Fruit fly (Drosophila melanogaster) whole organism, wandering third instar larva: ENCODE data around the gene CG42759.

Source experiments
- CG9705 ChIP-seq: fragments of 200-800 bp; sonication (Bioruptor generic); optimal IDR thresholded peaks from 2 replicates; lab custom pipeline; 2018; ENCODE audit warnings: missing biosample characterization, mild to moderate bottlenecking, missing genetic modification characterization
- GATAd ChIP-seq: sonication (Bioruptor generic); optimal IDR thresholded peaks from 2 replicates; lab custom pipeline; 2016; ENCODE audit warnings: missing biosample characterization, missing genetic modification characterization
- Jra ChIP-seq: sonication (Bioruptor generic); optimal IDR thresholded peaks from 2 replicates; lab custom pipeline; 2016; ENCODE audit warnings: missing biosample characterization, missing genetic modification characterization
- Mio ChIP-seq: sonication (Bioruptor generic); optimal IDR thresholded peaks from 2 replicates; lab custom pipeline; 2016; ENCODE audit warnings: missing biosample characterization, missing genetic modification characterization
- OdsH ChIP-seq: fragments of 200-800 bp; sonication (Bioruptor generic); optimal IDR thresholded peaks from 2 replicates; lab custom pipeline; 2016; ENCODE audit warnings: missing biosample characterization, mild to moderate bottlenecking, missing genetic modification characterization
- Sp1 ChIP-seq: fragments of 200-800 bp; sonication (Bioruptor generic); optimal IDR thresholded peaks from 3 replicates; lab custom pipeline; 2019; ENCODE audit warnings: missing biosample characterization, mild to moderate bottlenecking, missing genetic modification characterization, moderate library complexity
- Vsx2 ChIP-seq: fragments of 200-300, 225-300 bp; sonication (Bioruptor generic); optimal IDR thresholded peaks from 2 replicates; lab custom pipeline; 2018; ENCODE audit warnings: missing biosample characterization, missing genetic modification characterization; ENCODE audit not compliant: partially characterized antibody
- br ChIP-seq: fragments of 200-800 bp; sonication (Bioruptor generic); optimal IDR thresholded peaks from 2 replicates; lab custom pipeline; 2016; ENCODE audit warnings: missing biosample characterization, missing genetic modification characterization
- brk ChIP-seq: fragments of 200-800 bp; sonication (Bioruptor generic); optimal IDR thresholded peaks from 2 replicates; lab custom pipeline; 2016; ENCODE audit warnings: missing biosample characterization, mild to moderate bottlenecking, missing genetic modification characterization
- dsf ChIP-seq: sonication (Bioruptor generic); optimal IDR thresholded peaks from 2 replicates; lab custom pipeline; 2016; ENCODE audit warnings: missing biosample characterization, missing genetic modification characterization, borderline replicate concordance
- foxo ChIP-seq, 2 experiments: fragments of 200-800 bp; sonication (Bioruptor generic); optimal IDR thresholded peaks; 2 replicates in 1 of 2; 3 replicates in 1 of 2; lab custom pipeline; 2016 to 2017; ENCODE audit warnings: missing biosample characterization in 2 of 2, missing genetic modification characterization in 2 of 2
- fru ChIP-seq: fragments of 200-800 bp; sonication (Bioruptor generic); optimal IDR thresholded peaks from 3 replicates; lab custom pipeline; 2016; ENCODE audit warnings: missing biosample characterization, mild to moderate bottlenecking, missing genetic modification characterization
- h ChIP-seq: fragments of 200-800 bp; sonication (Bioruptor generic); optimal IDR thresholded peaks from 3 replicates; lab custom pipeline; 2016; ENCODE audit warnings: missing biosample characterization, mild to moderate bottlenecking, missing genetic modification characterization
- sage ChIP-seq: fragments of 200-800 bp; sonication (Bioruptor generic); optimal IDR thresholded peaks from 2 replicates; lab custom pipeline; 2016; ENCODE audit warnings: missing biosample characterization, mild to moderate bottlenecking, missing genetic modification characterization
- usp ChIP-seq: fragments of >200 bp; optimal IDR thresholded peaks from 2 replicates; lab custom pipeline; 2017; ENCODE audit warnings: missing biosample characterization, missing genetic modification characterization

The CG42759 gene

DNA sequence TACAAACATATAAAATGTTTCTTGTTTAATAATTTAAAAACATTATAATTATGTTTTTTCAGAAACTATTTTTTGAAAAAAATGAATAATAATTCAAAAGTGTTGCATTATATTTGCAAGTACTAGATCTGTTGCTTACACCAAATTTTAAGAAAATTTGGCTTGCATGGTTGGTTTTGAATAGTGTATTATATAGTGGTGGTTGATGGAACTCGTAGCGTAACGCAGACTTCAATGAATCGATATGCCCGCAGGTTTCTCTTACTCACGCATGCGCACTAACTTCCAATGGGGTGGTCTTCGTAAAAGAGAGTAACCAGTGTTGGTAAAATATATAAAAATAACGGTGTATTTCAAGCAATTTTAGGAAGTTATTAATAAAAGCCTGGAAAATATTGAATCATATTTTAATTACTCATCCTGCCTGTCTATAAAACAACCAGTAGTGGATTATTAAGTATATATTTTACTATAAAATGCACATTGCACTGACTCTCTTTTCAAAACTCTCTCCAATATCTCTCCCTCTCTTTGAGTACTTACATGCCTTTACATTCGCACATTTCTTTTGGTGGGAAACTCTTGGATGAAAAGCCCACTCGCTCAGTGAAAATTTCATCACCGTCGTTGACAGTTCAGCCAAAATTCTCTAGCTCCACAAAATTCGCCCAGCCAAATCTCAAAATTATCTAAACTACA, 47.4 kb downstream of the CG42759 start, which contains the start of gene Syn:
Gene Syn (plus strand): TSS at position 606 of the 699 bp plus-strand sequence.
- TF ChIP-seq dsf (GFP tag; lab: Kevin White, UChicago) (no peak), Sp1 (GFP tag; lab: Kevin White, UChicago) (no peak), CG9705 (GFP tag; lab: Kevin White, UChicago) (no peak), sage (GFP tag; lab: Kevin White, UChicago) (no peak), brk (GFP tag; lab: Kevin White, UChicago) (no peak), OdsH (GFP tag; lab: Kevin White, UChicago) (no peak), h (no peak), foxo (GFP tag; optimal IDR thresholded peaks at IDR 0.05; lab: Kevin White, UChicago) (no peak), GATAd (GFP tag; lab: Kevin White, UChicago) (no peak), Jra (no peak), Vsx2 (no peak), Mio (GFP tag; lab: Kevin White, UChicago) (no peak), usp (GFP tag; lab: Kevin White, UChicago) (no peak), fru (no peak), br (GFP tag; lab: Kevin White, UChicago) (no peak)
